Fruit fly (Drosophila melanogaster): ENCODE measurements around the gene CG3345.

The CG3345 gene

dm6 chr2L:250507-251215 lies 18.2 kb upstream of the CG3345 start, which contains the start of gene kis (continued):
- TF ChIP-seq lola (GFP tag; optimal IDR thresholded peaks at IDR 0.05) (no peak), ash1 (GFP tag; optimal IDR thresholded peaks at IDR 0.05) (peak; percentile 23), Atf3 (GFP tag; optimal IDR thresholded peaks at IDR 0.05) (no peak), sc (optimal IDR thresholded peaks at IDR 0.05) (no peak), sc (GFP tag; optimal IDR thresholded peaks at IDR 0.05) (no peak), Rx (GFP tag; IDR thresholded peaks at IDR 0.05) (no peak), Mad (GFP tag; optimal IDR thresholded peaks at IDR 0.05) (peak; percentile 43), Fer2 (tag; optimal IDR thresholded peaks at IDR 0.05) (no peak), dysf (GFP tag; IDR thresholded peaks at IDR 0.05) (no peak), CG10462 (GFP tag; optimal IDR thresholded peaks at IDR 0.05) (no peak), CG4424 (GFP tag; optimal IDR thresholded peaks at IDR 0.05) (peak; percentile 20), CG3847 (GFP tag; IDR thresholded peaks at IDR 0.05) (peak; percentile 61), CG18619 (GFP tag; optimal IDR thresholded peaks at IDR 0.05) (no peak), z (GFP tag; IDR thresholded peaks at IDR 0.05) (no peak), ttk (GFP tag; IDR thresholded peaks at IDR 0.05) (no peak), CG14710 (tag; optimal IDR thresholded peaks at IDR 0.05) (peak; percentile 80), tup (GFP tag; optimal IDR thresholded peaks at IDR 0.05) (no peak), CG15073 (GFP tag; optimal IDR thresholded peaks at IDR 0.05) (no peak), TFAM (GFP tag; optimal IDR thresholded peaks at IDR 0.05) (no peak), CG30431 (GFP tag; optimal IDR thresholded peaks at IDR 0.05) (no peak), tio (GFP tag; optimal IDR thresholded peaks at IDR 0.05) (no peak), CG33213 (GFP tag; optimal IDR thresholded peaks at IDR 0.05) (peak; percentile 54), chm (GFP tag; IDR thresholded peaks at IDR 0.05) (0 out of 2 replicates have a peak, but pooled peaks have one; percentile 29), Dip3 (GFP tag; optimal IDR thresholded peaks at IDR 0.05) (peak; percentile 31), Lpt (GFP tag; optimal IDR thresholded peaks at IDR 0.05) (no peak), CG8359 (GFP tag; optimal IDR thresholded peaks at IDR 0.05; ENCODE audit: borderline replicate concordance) (no peak), CoRest (tag; optimal IDR thresholded peaks at IDR 0.05) (peak; percentile 36), ci (GFP tag; IDR thresholded peaks at IDR 0.05) (peak; percentile 34; the same call in 1 of the 3 replicates), oc (tag; optimal IDR thresholded peaks at IDR 0.05) (no peak), Camta (GFP tag; optimal IDR thresholded peaks at IDR 0.05) (peak; percentile 48), Ada2b (GFP tag; IDR thresholded peaks at IDR 0.05) (no peak), gro (GFP tag; optimal IDR thresholded peaks at IDR 0.05) (peak; percentile 76), Ravus (GFP tag; IDR thresholded peaks at IDR 0.05) (no peak), Rfx (GFP tag; IDR thresholded peaks at IDR 0.05) (peak; percentile 66), CG16813 (GFP tag; IDR thresholded peaks at IDR 0.05; ENCODE audit: partially characterized antibody) (peak; percentile 95), C15 (GFP tag; IDR thresholded peaks at IDR 0.05) (no peak), bigmax (GFP tag; optimal IDR thresholded peaks at IDR 0.05) (no peak), pita (GFP tag; optimal IDR thresholded peaks at IDR 0.05) (peak; percentile 67), pnt (GFP tag; optimal IDR thresholded peaks at IDR 0.05) (no peak), CG3838 (GFP tag; optimal IDR thresholded peaks at IDR 0.05) (peak; percentile 4), CG2202 (tag; optimal IDR thresholded peaks at IDR 0.05) (no peak), CG4617 (GFP tag; optimal IDR thresholded peaks at IDR 0.05; ENCODE audit: borderline replicate concordance) (peak; percentile 84), CG15601 (tag; optimal IDR thresholded peaks at IDR 0.05) (peak; percentile 54), CG7839 (tag; optimal IDR thresholded peaks at IDR 0.05) (peak; percentile 35), cwo (GFP tag; optimal IDR thresholded peaks at IDR 0.05) (peak; percentile 36), pb (GFP tag; optimal IDR thresholded peaks at IDR 0.05) (no peak), Bteb2 (GFP tag; optimal IDR thresholded peaks at IDR 0.05) (peak; percentile 25), Poxn (GFP tag; IDR thresholded peaks at IDR 0.05) (no peak), Antp (GFP tag; optimal IDR thresholded peaks at IDR 0.05) (peak; percentile 47), CG7928 (GFP tag; optimal IDR thresholded peaks at IDR 0.05) (no peak), CG18262 (tag; optimal IDR thresholded peaks at IDR 0.05) (peak; percentile 25)
